Fruit fly (Drosophila melanogaster) whole organism, adult: ENCODE data around the gene MESR3.
A peak's percentile ranks its signal among the peaks of the same experiment; 100 is the strongest.

Source experiments
- CG12768 ChIP-seq: fragments of 200-800 bp; sonication (Bioruptor generic); optimal IDR thresholded peaks from 2 replicates; lab custom pipeline; 2017; ENCODE audit warnings: missing biosample characterization, missing genetic modification characterization, mild to moderate bottlenecking, moderate library complexity, missing genetic modification reagents
- CG1620 ChIP-seq: fragments of 200-800 bp; sonication (Bioruptor generic); optimal IDR thresholded peaks from 2 replicates; lab custom pipeline; 2016; ENCODE audit warnings: missing biosample characterization, missing genetic modification characterization
- CG33017 ChIP-seq: fragments of 200-800 bp; sonication (Bioruptor generic); optimal IDR thresholded peaks from 2 replicates; lab custom pipeline; 2018; ENCODE audit warnings: missing biosample characterization, mild to moderate bottlenecking, missing genetic modification characterization, moderate library complexity
- CG7045 ChIP-seq: fragments of 200-800 bp; sonication (Bioruptor generic); optimal IDR thresholded peaks from 2 replicates; lab custom pipeline; 2017; ENCODE audit warnings: missing biosample characterization, mild to moderate bottlenecking, missing genetic modification characterization
- Clk ChIP-seq: fragments of 200-800 bp; sonication (Bioruptor generic); optimal IDR thresholded peaks from 2 replicates; lab custom pipeline; 2017; ENCODE audit warnings: missing biosample characterization, missing genetic modification characterization
- Mnt ChIP-seq: fragments of 200-800 bp; sonication (Bioruptor generic); optimal IDR thresholded peaks from 2 replicates; lab custom pipeline; 2016; ENCODE audit warnings: missing biosample characterization, mild to moderate bottlenecking, missing genetic modification characterization
- bab1 ChIP-seq: fragments of 200-800 bp; sonication (Bioruptor generic); optimal IDR thresholded peaks from 3 replicates; lab custom pipeline; 2019; ENCODE audit warnings: missing biosample characterization, mild to moderate bottlenecking, missing genetic modification characterization, moderate library complexity
- kay ChIP-seq: fragments of 200-800 bp; sonication (Bioruptor generic); peaks from one replicate; lab custom pipeline; 2016; ENCODE audit warnings: missing biosample characterization, missing genetic modification characterization, borderline replicate concordance

DNA sequence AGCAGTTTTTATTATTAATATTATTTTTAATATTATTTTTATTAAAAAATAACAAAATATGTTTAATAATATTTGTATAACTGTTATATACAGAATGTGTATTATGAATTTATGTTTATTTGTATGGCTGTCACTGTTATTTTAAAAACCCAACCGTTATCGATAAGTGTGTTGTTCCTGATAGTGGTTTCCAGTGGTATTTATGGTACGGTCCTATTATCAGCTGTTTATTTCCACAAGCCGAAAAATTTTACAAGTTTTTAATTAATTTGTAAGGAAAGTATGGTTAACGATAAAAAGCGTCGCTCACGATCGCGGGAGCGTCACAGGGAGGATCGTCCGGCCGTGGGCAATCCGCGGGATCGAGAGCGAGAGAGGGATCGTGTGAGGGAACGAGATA lies 10.4 kb upstream of the MESR3 start, which contains the start of gene CG10333:
- TF ChIP-seq bab1 (GFP tag; lab: Kevin White, UChicago) (peak; percentile 11), CG1620 (GFP tag; lab: Kevin White, UChicago) (no peak), CG7045 (GFP tag; lab: Kevin White, UChicago) (no peak), Clk (GFP tag; lab: Kevin White, UChicago) (no peak), kay (GFP tag; lab: Kevin White, UChicago) (no peak), Mnt (GFP tag; lab: Kevin White, UChicago) (no peak), CG12768 (GFP tag; lab: Kevin White, UChicago) (no peak), CG33017 (no peak)
